Fruit fly (Drosophila melanogaster) whole organism, prepupa: ENCODE data around the gene tos.

Experiments used
- Blimp-1 ChIP-seq: fragments of 200-800 bp; sonication (Bioruptor generic); optimal IDR thresholded peaks from 3 replicates; lab custom pipeline; 2017; ENCODE audit warnings: missing biosample characterization, missing genetic modification characterization, mild to moderate bottlenecking, moderate library complexity, missing genetic modification reagents
- CG10631 ChIP-seq: fragments of 200-800 bp; sonication (Bioruptor generic); optimal IDR thresholded peaks from 2 replicates; lab custom pipeline; 2016; ENCODE audit warnings: missing biosample characterization, missing genetic modification characterization
- CG3032 ChIP-seq: fragments of 200-800 bp; optimal IDR thresholded peaks from 2 replicates; lab custom pipeline; 2019; ENCODE audit warnings: missing biosample characterization, mild to moderate bottlenecking, missing genetic modification characterization, moderate library complexity
- CG31627 ChIP-seq: fragments of 200-800 bp; sonication (Bioruptor generic); optimal IDR thresholded peaks from 3 replicates; lab custom pipeline; 2016; ENCODE audit warnings: missing biosample characterization, missing genetic modification characterization
- CG3919 ChIP-seq: fragments of 200-800 bp; sonication (Bioruptor generic); optimal IDR thresholded peaks from 3 replicates; lab custom pipeline; 2016; ENCODE audit warnings: missing biosample characterization, missing genetic modification characterization
- CG4318 ChIP-seq: fragments of 200-800 bp; sonication (Bioruptor generic); optimal IDR thresholded peaks from 3 replicates; lab custom pipeline; 2017; ENCODE audit warnings: missing biosample characterization, mild to moderate bottlenecking, missing genetic modification characterization
- CG6276 ChIP-seq: fragments of 200-800 bp; sonication (Bioruptor generic); optimal IDR thresholded peaks from 2 replicates; lab custom pipeline; 2017; ENCODE audit warnings: missing biosample characterization, mild to moderate bottlenecking, missing genetic modification characterization
- CG6808 ChIP-seq: fragments of 200-800 bp; sonication (Bioruptor generic); optimal IDR thresholded peaks from 3 replicates; lab custom pipeline; 2017; ENCODE audit warnings: missing biosample characterization, missing genetic modification characterization, mild to moderate bottlenecking, moderate library complexity, missing genetic modification reagents
- CG6854 ChIP-seq: fragments of 200-800 bp; sonication (Bioruptor generic); optimal IDR thresholded peaks from 2 replicates; lab custom pipeline; 2017; ENCODE audit warnings: missing biosample characterization, mild to moderate bottlenecking, missing genetic modification characterization
- CG7368 ChIP-seq: fragments of 200-800 bp; sonication (Bioruptor generic); optimal IDR thresholded peaks from 3 replicates; lab custom pipeline; 2016; ENCODE audit warnings: missing biosample characterization, missing genetic modification characterization
- CG8119 ChIP-seq: fragments of 200-800 bp; sonication (Bioruptor generic); IDR thresholded peaks from 3 replicates; pipeline ENCODE4 v1.3.6; 2022; ENCODE audit warnings: missing biosample characterization, missing genetic modification characterization
- CG8632 ChIP-seq: fragments of 200-800 bp; sonication (Bioruptor generic); optimal IDR thresholded peaks from 3 replicates; lab custom pipeline; 2016; ENCODE audit warnings: missing biosample characterization, missing genetic modification characterization
- Ets21C ChIP-seq: fragments of 200-800 bp; sonication (Bioruptor generic); optimal IDR thresholded peaks from 3 replicates; lab custom pipeline; 2016; ENCODE audit warnings: missing biosample characterization, missing genetic modification characterization
- Ets96B ChIP-seq: fragments of 200-800 bp; optimal IDR thresholded peaks from 2 replicates; lab custom pipeline; 2019; ENCODE audit warnings: missing biosample characterization, mild to moderate bottlenecking, missing genetic modification characterization, moderate library complexity
- Gug ChIP-seq: fragments of 200-800 bp; sonication (Bioruptor generic); IDR thresholded peaks from 2 replicates; pipeline ENCODE4 v1.3.6; 2022; ENCODE audit warnings: missing biosample characterization, missing genetic modification characterization
- Hr39 ChIP-seq: fragments of 200-800 bp; sonication (Bioruptor generic); optimal IDR thresholded peaks from 2 replicates; lab custom pipeline; 2016; ENCODE audit warnings: missing biosample characterization, missing genetic modification characterization
- Hr4 ChIP-seq: fragments of 200-800 bp; sonication (Bioruptor generic); optimal IDR thresholded peaks from 3 replicates; lab custom pipeline; 2016; ENCODE audit warnings: missing biosample characterization, missing genetic modification characterization
- Lpt ChIP-seq: fragments of 200-800 bp; sonication (Bioruptor generic); optimal IDR thresholded peaks from 3 replicates; lab custom pipeline; 2016; ENCODE audit warnings: missing biosample characterization, missing genetic modification characterization
- Met ChIP-seq: fragments of 200-800 bp; sonication (Bioruptor generic); optimal IDR thresholded peaks from 3 replicates; lab custom pipeline; 2016; ENCODE audit warnings: missing biosample characterization, missing genetic modification characterization
- Smox ChIP-seq: fragments of 200-800 bp; sonication (Bioruptor generic); optimal IDR thresholded peaks from 3 replicates; lab custom pipeline; 2016; ENCODE audit warnings: missing biosample characterization, missing genetic modification characterization
- Sox14 ChIP-seq: fragments of 200-800 bp; sonication (Bioruptor generic); optimal IDR thresholded peaks from 3 replicates; lab custom pipeline; 2016; ENCODE audit warnings: missing biosample characterization, missing genetic modification characterization
- Sox15 ChIP-seq: fragments of 200-800 bp; sonication (Bioruptor generic); optimal IDR thresholded peaks from 3 replicates; lab custom pipeline; 2016; ENCODE audit warnings: missing biosample characterization, missing genetic modification characterization
- cyc ChIP-seq: fragments of 200-800 bp; sonication (Bioruptor generic); optimal IDR thresholded peaks from 3 replicates; lab custom pipeline; 2016; ENCODE audit warnings: missing biosample characterization, missing genetic modification characterization
- dsx ChIP-seq: fragments of 200-800 bp; optimal IDR thresholded peaks from 3 replicates; lab custom pipeline; 2019; ENCODE audit warnings: missing biosample characterization, mild to moderate bottlenecking, missing genetic modification characterization, moderate library complexity; ENCODE audit not compliant: poor library complexity, severe bottlenecking
- eg ChIP-seq: fragments of 200-800 bp; sonication (Bioruptor generic); IDR thresholded peaks from 3 replicates; pipeline ENCODE4 v1.3.6; 2022; ENCODE audit warnings: missing biosample characterization, missing genetic modification characterization
- esn ChIP-seq: fragments of 200-800 bp; sonication (Bioruptor generic); optimal IDR thresholded peaks from 2 replicates; lab custom pipeline; 2016; ENCODE audit warnings: missing biosample characterization, mild to moderate bottlenecking, missing genetic modification characterization, moderate library complexity
- fkh ChIP-seq: fragments of 200-800 bp; sonication (Bioruptor generic); optimal IDR thresholded peaks from 3 replicates; lab custom pipeline; 2017; ENCODE audit warnings: missing biosample characterization, mild to moderate bottlenecking, missing genetic modification characterization, moderate library complexity
- lz ChIP-seq: fragments of 200-800 bp; sonication (Bioruptor generic); optimal IDR thresholded peaks from 3 replicates; lab custom pipeline; 2016; ENCODE audit warnings: missing biosample characterization, missing genetic modification characterization
- pdm3 ChIP-seq: fragments of 200-800 bp; sonication (Bioruptor generic); optimal IDR thresholded peaks from 3 replicates; lab custom pipeline; 2016; ENCODE audit warnings: missing biosample characterization, missing genetic modification characterization
- topi ChIP-seq: fragments of 200-800 bp; sonication (Bioruptor generic); optimal IDR thresholded peaks from 3 replicates; lab custom pipeline; 2016; ENCODE audit warnings: missing biosample characterization, missing genetic modification characterization
- vri ChIP-seq: fragments of 200-800 bp; sonication (Bioruptor generic); optimal IDR thresholded peaks from 3 replicates; lab custom pipeline; 2016; ENCODE audit warnings: missing biosample characterization, mild to moderate bottlenecking, missing genetic modification characterization

The tos gene

DNA sequence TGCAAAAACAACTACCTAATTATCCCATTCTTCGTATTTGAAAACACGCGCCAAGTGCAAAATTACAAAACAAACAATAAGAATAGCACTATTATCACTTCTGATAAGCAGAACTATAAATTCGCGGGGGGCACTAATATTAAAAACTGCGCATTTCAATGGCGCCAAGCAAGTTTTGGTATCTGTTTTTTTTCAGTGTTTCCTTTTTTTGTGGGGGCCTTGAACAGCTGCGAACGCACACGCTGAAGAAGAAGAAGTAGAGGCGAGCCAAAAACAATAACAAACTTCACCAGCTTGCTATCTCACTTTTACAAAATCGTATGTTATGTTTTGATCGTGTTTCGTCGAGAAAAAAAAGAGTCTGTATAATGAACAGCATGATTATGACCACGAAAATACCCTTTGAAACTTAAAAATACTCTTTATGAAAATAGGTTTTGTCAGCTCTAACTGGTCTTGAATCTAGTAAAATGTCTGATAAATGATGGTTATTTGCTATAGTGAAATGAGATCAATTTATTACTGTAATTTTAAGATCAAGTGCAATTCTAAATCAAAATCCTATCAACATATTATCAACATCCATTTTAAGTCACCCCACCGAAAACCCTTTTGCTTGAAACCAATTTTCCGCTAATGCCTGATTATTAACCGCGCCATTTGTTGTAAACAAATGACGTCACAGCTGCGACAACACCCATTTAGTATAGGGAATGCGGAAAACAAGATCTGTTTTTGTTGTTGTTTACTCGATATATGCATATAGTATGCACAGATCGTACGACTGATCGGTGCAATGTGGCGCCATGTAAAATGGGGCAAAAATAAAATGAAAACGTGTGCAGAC, 12.2 kb upstream of the tos start (continued):
- TF ChIP-seq CG8632 (GFP tag; lab: Kevin White, UChicago) (peak; percentile 42), CG8119 (GFP tag; lab: Robert Waterston, UW) (peak; percentile 36; the same call in 1 of the 3 replicates), topi (GFP tag; lab: Kevin White, UChicago) (peak; percentile 59), CG7368 (GFP tag; lab: Kevin White, UChicago) (no peak), Lpt (no peak), Met (peak; percentile 41), Blimp-1 (no peak), Sox15 (GFP tag; lab: Kevin White, UChicago) (peak; percentile 11), Ets21C (GFP tag; lab: Kevin White, UChicago) (peak; percentile 19), Gug (no peak), Hr39 (GFP tag; lab: Kevin White, UChicago) (peak; percentile 61), pdm3 (GFP tag; lab: Kevin White, UChicago) (peak; percentile 50), CG10631 (GFP tag; lab: Kevin White, UChicago) (peak; percentile 37), CG6276 (GFP tag; lab: Kevin White, UChicago) (no peak), CG3919 (GFP tag; lab: Kevin White, UChicago) (peak; percentile 58), eg (GFP tag; lab: Robert Waterston, UW) (peak; percentile 71), vri (GFP tag; lab: Kevin White, UChicago) (peak; percentile 58), Hr4 (GFP tag; lab: Kevin White, UChicago) (no peak)

DNA sequence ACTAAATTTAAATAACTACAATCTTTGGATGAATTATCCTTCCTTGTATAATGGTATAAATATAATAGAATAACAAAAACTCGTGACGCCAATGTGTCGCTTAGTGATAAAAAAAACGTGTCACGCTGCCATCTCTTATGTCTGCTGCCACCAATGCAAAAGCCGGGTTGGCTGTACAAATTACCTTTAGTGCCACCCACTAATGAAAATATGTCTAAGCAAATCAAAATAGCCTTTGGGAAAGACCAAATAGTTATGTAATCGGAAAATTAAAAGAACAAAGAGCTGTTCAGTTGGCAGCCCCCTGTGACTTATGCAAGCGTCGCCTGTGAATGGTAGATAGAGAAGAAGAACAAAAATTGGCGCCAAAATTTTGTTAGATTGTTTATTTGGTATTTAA, 7.5 kb upstream of the tos start, which contains the start of gene CG10336:
TSS of gene CG10336 (plus strand) at position 153 of the 400 bp plus-strand sequence.
- TF ChIP-seq Ets21C (GFP tag; lab: Kevin White, UChicago) (no peak), Sox14 (GFP tag; lab: Kevin White, UChicago) (peak; percentile 97), esn (peak; percentile 11), fkh (GFP tag; lab: Kevin White, UChicago) (no peak), vri (GFP tag; lab: Kevin White, UChicago) (peak; percentile 92), CG3032 (no peak)
- TF ChIP-seq, all 60 proteins: peak for 3

DNA sequence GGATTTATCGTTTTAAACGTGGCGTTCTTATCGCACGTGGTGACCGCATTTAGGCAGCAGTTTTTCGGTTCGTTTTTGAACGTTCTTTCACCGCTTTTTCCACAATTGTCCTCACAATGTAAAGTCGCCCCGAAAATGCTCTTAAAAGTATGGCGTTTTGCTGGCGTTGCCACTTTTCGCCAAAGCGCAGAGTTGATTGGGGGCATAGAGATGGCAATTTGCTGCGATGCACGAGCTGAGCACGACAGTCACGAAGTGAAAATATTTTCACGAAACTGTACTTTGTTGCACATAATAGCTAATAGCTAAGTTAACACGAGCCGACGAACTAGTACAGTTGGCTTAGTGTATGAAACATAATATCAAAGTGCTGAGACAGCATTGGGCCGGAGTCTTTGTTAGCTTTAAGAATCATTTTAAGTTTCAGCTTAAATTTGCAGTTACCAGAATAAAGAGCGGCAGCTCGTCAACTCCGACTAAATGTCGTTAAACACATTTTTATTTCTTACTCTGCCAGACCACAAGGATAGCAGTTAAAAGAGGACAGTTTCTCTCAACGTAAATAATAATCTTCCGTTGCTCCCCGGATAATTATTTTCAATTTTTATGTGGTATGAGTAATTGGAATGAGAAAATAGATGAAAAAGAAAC, 6.9 kb upstream of the tos start, which contains the start of gene msl-1:
TSS of gene msl-1 (minus strand) at position 155 of the 651 bp plus-strand sequence.
- peak; percentile 73 for TF ChIP-seq dsx (GFP tag; lab: Kevin White, UChicago)
- peak; percentile 39 for TF ChIP-seq esn
- peak; percentile 65 for TF ChIP-seq Sox14 (GFP tag; lab: Kevin White, UChicago)
- TF ChIP-seq CG31627 (GFP tag; lab: Kevin White, UChicago): peak; percentile 52
- no peak for TF ChIP-seq Ets96B (tag; lab: Kevin White, UChicago)
- TF ChIP-seq Smox (GFP tag; lab: Kevin White, UChicago): no peak
- peak; percentile 40 for TF ChIP-seq lz (GFP tag; lab: Kevin White, UChicago)
- TF ChIP-seq cyc (GFP tag; lab: Kevin White, UChicago): peak; percentile 44
- peak; percentile 5 for TF ChIP-seq CG3032
- TF ChIP-seq CG6854 (GFP tag; lab: Kevin White, UChicago): peak; percentile 19

DNA sequence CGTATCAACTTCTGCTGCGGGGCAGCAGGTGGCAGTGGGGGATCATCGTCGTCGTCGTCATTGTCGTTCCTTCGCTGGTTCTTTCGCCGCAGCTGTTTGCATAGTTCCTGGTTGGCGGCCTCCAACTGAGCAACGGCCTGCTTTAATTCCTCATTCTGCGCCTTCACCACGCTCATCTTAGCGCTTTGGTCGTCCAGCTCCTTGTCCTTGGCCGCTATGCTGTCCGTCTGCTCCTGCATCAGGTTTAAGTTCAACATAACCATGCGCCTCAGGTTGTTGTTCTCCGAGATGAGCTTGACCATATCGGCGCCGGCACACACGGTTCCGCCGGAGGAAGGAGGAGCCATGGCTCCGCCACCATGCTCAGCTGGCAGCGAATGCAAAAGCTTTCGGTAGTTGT, 6.0 kb upstream of the tos start:
- no peak for TF ChIP-seq CG4318
- no peak for TF ChIP-seq CG3919 (GFP tag; lab: Kevin White, UChicago)
- TF ChIP-seq CG6808 (GFP tag; lab: Kevin White, UChicago): no peak
- no peak for TF ChIP-seq CG8632 (GFP tag; lab: Kevin White, UChicago)
- TF ChIP-seq Sox14 (GFP tag; lab: Kevin White, UChicago): no peak
